Worm (Caenorhabditis elegans) whole organism, L2 larva: ENCODE results near the gene F59B8.1.
A peak's percentile ranks its signal among the peaks of the same experiment; 100 is the strongest.

ENCODE experiments used
- blmp-1 ChIP-seq: sonication (generic microtip); optimal IDR thresholded peaks from 2 replicates; lab custom pipeline; 2017; ENCODE audit warnings: missing genetic modification characterization, mild to moderate bottlenecking, missing compliant biosample characterization, antibody characterized with exemption, moderate library complexity; ENCODE audit not compliant: insufficient read depth
- nhr-11 ChIP-seq: fragments of 150-350 bp; optimal IDR thresholded peaks from 2 replicates; lab custom pipeline; 2014; ENCODE audit warnings: missing biosample characterization, missing genetic modification characterization
- nhr-23 ChIP-seq: fragments of 150-350 bp; optimal IDR thresholded peaks from 2 replicates; lab custom pipeline; 2014; ENCODE audit warnings: missing biosample characterization, missing genetic modification reagents, missing genetic modification characterization
- nhr-25 ChIP-seq: fragments of 150-350 bp; sonication (generic microtip); optimal IDR thresholded peaks from 3 replicates; lab custom pipeline; 2014; ENCODE audit warnings: missing biosample characterization, missing genetic modification characterization
- unc-55 ChIP-seq: fragments of 150-350 bp; sonication (generic microtip); optimal IDR thresholded peaks from 3 replicates; lab custom pipeline; 2014; ENCODE audit warnings: missing biosample characterization, missing genetic modification reagents, missing genetic modification characterization
- ztf-11 ChIP-seq: sonication (generic microtip); optimal IDR thresholded peaks from 2 replicates; lab custom pipeline; 2017; ENCODE audit warnings: missing biosample characterization, missing genetic modification characterization

- TF ChIP-seq nhr-25 (tag; lab: Kevin White, UChicago) (peak; percentile 68), unc-55 (GFP tag; lab: Kevin White, UChicago) (no peak), ztf-11 (tag; lab: Kevin White, UChicago) (no peak), nhr-23 (tag; lab: Kevin White, UChicago) (no peak), nhr-11 (tag; lab: Kevin White, UChicago) (no peak), blmp-1 (tag; lab: Kevin White, UChicago) (no peak)
These were observed 12.8 kb downstream of the F59B8.1 start, which contains the start of gene idh-1 for ce11 chrIV:9440880-9441336.
